Fruit fly (Drosophila melanogaster): Measurements from ENCODE around the gene gny.

The gny gene

DNA sequence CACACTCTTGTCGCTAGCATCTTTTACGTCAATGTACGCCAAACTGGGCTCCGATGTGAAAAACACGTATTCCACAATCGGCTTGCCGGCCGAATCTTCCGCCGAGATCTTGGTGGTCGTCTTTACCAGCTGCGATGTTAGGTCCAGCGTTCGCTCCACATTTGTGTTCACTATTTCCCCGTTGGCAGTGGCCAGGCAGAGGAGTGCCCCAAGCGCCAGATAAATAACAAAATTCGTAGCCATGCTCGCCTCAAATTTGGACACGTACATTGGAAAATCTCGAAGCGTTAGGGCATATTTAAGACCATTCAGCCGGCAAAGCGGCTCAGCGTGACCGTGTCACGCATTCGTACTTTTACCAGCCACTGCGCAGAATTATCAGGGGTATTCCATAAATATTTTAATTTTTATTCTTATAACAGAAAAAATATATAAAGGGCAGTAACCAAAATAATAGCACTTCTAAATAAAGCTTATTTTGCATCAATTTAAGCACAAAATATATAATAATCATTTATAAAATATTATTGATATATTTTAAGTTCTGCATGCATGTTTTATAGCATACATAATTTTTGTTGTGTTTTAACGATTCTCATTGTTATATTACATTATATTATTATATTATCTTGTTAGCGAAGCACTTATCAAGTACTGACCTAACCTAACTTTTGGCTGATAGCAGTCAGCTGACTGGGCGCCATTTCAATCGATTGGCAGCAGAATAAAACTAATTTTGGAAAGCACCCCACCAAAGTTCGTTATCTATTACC lies 4.3 kb upstream of the gny start, which contains the start of the genes CG33303 and dpr19 (continued):
- TF ChIP-seq slbo (GFP tag; IDR thresholded peaks at IDR 0.05) (peak; percentile 75), CG12769 (tag; optimal IDR thresholded peaks at IDR 0.05) (no peak), CG6272 (GFP tag; IDR thresholded peaks at IDR 0.05) (no peak), ab (GFP tag; optimal IDR thresholded peaks at IDR 0.05) (no peak), Lhr (GFP tag; optimal IDR thresholded peaks at IDR 0.05) (peak; percentile 55), CG3065 (GFP tag; optimal IDR thresholded peaks at IDR 0.05) (no peak), repo (GFP tag; optimal IDR thresholded peaks at IDR 0.05) (no peak), CG10431 (GFP tag; optimal IDR thresholded peaks at IDR 0.05) (peak; percentile 46), Nf-YC (tag; optimal IDR thresholded peaks at IDR 0.05) (peak; percentile 79), CG7839 (tag; optimal IDR thresholded peaks at IDR 0.05) (peak; percentile 83), CG10979 (tag; optimal IDR thresholded peaks at IDR 0.05) (peak; percentile 84), CG17612 (GFP tag; IDR thresholded peaks at IDR 0.05) (no peak), gcm2 (GFP tag; optimal IDR thresholded peaks at IDR 0.05) (no peak), CG17361 (GFP tag; IDR thresholded peaks at IDR 0.05) (peak; percentile 86; the same call in 2 of the 3 replicates), vvl (GFP tag; IDR thresholded peaks at IDR 0.05) (peak; percentile 83), pros (GFP tag; optimal IDR thresholded peaks at IDR 0.05) (peak; percentile 26), CG6654 (GFP tag; optimal IDR thresholded peaks at IDR 0.05) (peak; percentile 16), her (GFP tag; optimal IDR thresholded peaks at IDR 0.05) (no peak), CG10462 (GFP tag; optimal IDR thresholded peaks at IDR 0.05) (peak; percentile 20), tup (GFP tag; optimal IDR thresholded peaks at IDR 0.05) (no peak), chif (GFP tag; optimal IDR thresholded peaks at IDR 0.05) (no peak), CG11723 (GFP tag; optimal IDR thresholded peaks at IDR 0.05) (peak; percentile 9), CG15011 (GFP tag; optimal IDR thresholded peaks at IDR 0.05) (peak; percentile 49), grau (tag; optimal IDR thresholded peaks at IDR 0.05) (peak; percentile 85), sr (GFP tag; IDR thresholded peaks at IDR 0.05) (no peak), CG31365 (tag; optimal IDR thresholded peaks at IDR 0.05) (no peak), Doc3 (GFP tag; IDR thresholded peaks at IDR 0.05; ENCODE audit: partially characterized antibody) (no peak), Atf6 (GFP tag; IDR thresholded peaks at IDR 0.05) (peak; percentile 70), tx (GFP tag; optimal IDR thresholded peaks at IDR 0.05) (no peak), cad (GFP tag; optimal IDR thresholded peaks at IDR 0.05) (no peak), Bgb (GFP tag; IDR thresholded peaks at IDR 0.05; ENCODE audit: partially characterized antibody) (no peak), Bteb2 (GFP tag; optimal IDR thresholded peaks at IDR 0.05) (no peak), dimm (GFP tag; IDR thresholded peaks at IDR 0.05) (no peak), tll (GFP tag; optimal IDR thresholded peaks at IDR 0.05) (no peak), Elba2 (GFP tag; optimal IDR thresholded peaks at IDR 0.05) (no peak), sens (GFP tag) (no peak), CG6765 (GFP tag; optimal IDR thresholded peaks at IDR 0.05) (peak; percentile 50), lilli (GFP tag; optimal IDR thresholded peaks at IDR 0.05) (peak; percentile 12), ham (GFP tag; IDR thresholded peaks at IDR 0.05) (no peak), CG7987 (GFP tag; optimal IDR thresholded peaks at IDR 0.05) (peak; percentile 13), CG9609 (GFP tag; optimal IDR thresholded peaks at IDR 0.05) (no peak), Gug (GFP tag; IDR thresholded peaks at IDR 0.05) (no peak), CG12155 (GFP tag; optimal IDR thresholded peaks at IDR 0.05) (peak; percentile 50), Atf3 (GFP tag; optimal IDR thresholded peaks at IDR 0.05) (no peak), Hey (tag; optimal IDR thresholded peaks at IDR 0.05) (no peak), prd (optimal IDR thresholded peaks at IDR 0.05) (no peak), prd (GFP tag; IDR thresholded peaks at IDR 0.05) (peak; percentile 27; the same call in 1 of the 3 replicates), CG9215 (GFP tag; IDR thresholded peaks at IDR 0.05) (no peak), lmd (GFP tag; IDR thresholded peaks at IDR 0.05) (peak; percentile 52; the same call in 1 of the 2 replicates), TFAM (GFP tag; optimal IDR thresholded peaks at IDR 0.05) (no peak), Hr39 (optimal IDR thresholded peaks at IDR 0.05) (no peak)
